Fruit fly (Drosophila melanogaster) whole organism, embryonic: ENCODE results near the gene Unr.

Source experiments
- B-H2 ChIP-seq: fragments of 200-800 bp; sonication (Bioruptor generic); optimal IDR thresholded peaks from 2 replicates; lab custom pipeline; 2018; ENCODE audit warnings: missing biosample characterization, mild to moderate bottlenecking, missing genetic modification characterization
- Bgb ChIP-seq: fragments of 200-800 bp; sonication (Bioruptor generic); IDR thresholded peaks from 2 replicates; pipeline ENCODE4 v1.3.6; 2022; ENCODE audit warnings: missing biosample characterization, missing genetic modification characterization; ENCODE audit not compliant: partially characterized antibody
- CG10431 ChIP-seq: fragments of 200-800 bp; sonication (Bioruptor generic); optimal IDR thresholded peaks from 3 replicates; lab custom pipeline; 2018; ENCODE audit warnings: missing biosample characterization, mild to moderate bottlenecking, missing genetic modification characterization
- CG10565 ChIP-seq: fragments of 200-800 bp; sonication (Bioruptor generic); optimal IDR thresholded peaks from 3 replicates; lab custom pipeline; 2016; ENCODE audit warnings: missing biosample characterization, mild to moderate bottlenecking, missing genetic modification characterization
- CG11085 ChIP-seq: fragments of 200-800 bp; sonication (Bioruptor generic); IDR thresholded peaks from 2 replicates; pipeline ENCODE4 v1.3.6; 2022; ENCODE audit warnings: missing biosample characterization, missing genetic modification characterization
- CG11247 ChIP-seq: fragments of 200-800 bp; sonication (Bioruptor generic); IDR thresholded peaks from 2 replicates; pipeline ENCODE4 v1.3.6; 2022; ENCODE audit warnings: missing biosample characterization, missing genetic modification characterization
- CG12236 ChIP-seq: fragments of 200-800 bp; sonication (Bioruptor generic); optimal IDR thresholded peaks from 2 replicates; lab custom pipeline; 2016; ENCODE audit warnings: missing biosample characterization, missing genetic modification characterization
- CG12391 ChIP-seq: fragments of 200-800 bp; sonication (Bioruptor generic); optimal IDR thresholded peaks from 3 replicates; lab custom pipeline; 2018; ENCODE audit warnings: missing biosample characterization, mild to moderate bottlenecking, missing genetic modification characterization, moderate library complexity
- CG13894 ChIP-seq: fragments of 200-800 bp; sonication (Bioruptor generic); optimal IDR thresholded peaks from 3 replicates; lab custom pipeline; 2018; ENCODE audit warnings: missing biosample characterization, mild to moderate bottlenecking, missing genetic modification characterization, moderate library complexity
- CG14965 ChIP-seq: fragments of 200-800 bp; sonication (Bioruptor generic); optimal IDR thresholded peaks from 2 replicates; lab custom pipeline; 2016; ENCODE audit warnings: missing biosample characterization, missing genetic modification characterization, borderline replicate concordance
- CG16815 ChIP-seq: fragments of 200-800 bp; sonication (Bioruptor generic); optimal IDR thresholded peaks from 3 replicates; lab custom pipeline; 2017; ENCODE audit warnings: missing biosample characterization, mild to moderate bottlenecking, missing genetic modification characterization
- CG17802 ChIP-seq: fragments of 200-800 bp; sonication (Bioruptor generic); optimal IDR thresholded peaks from 2 replicates; lab custom pipeline; 2018; ENCODE audit warnings: missing biosample characterization, mild to moderate bottlenecking, missing genetic modification characterization, moderate library complexity
- CG2202 ChIP-seq: fragments of 200-800 bp; sonication (Bioruptor generic); optimal IDR thresholded peaks from 2 replicates; lab custom pipeline; 2018; ENCODE audit warnings: missing biosample characterization, mild to moderate bottlenecking, missing genetic modification characterization
- CG34224 ChIP-seq: fragments of 200-800 bp; sonication (Bioruptor generic); IDR thresholded peaks from 3 replicates; pipeline ENCODE4 v1.3.6; 2022; ENCODE audit warnings: missing biosample characterization, missing genetic modification characterization; ENCODE audit not compliant: partially characterized antibody
- CG3726 ChIP-seq: fragments of 200-800 bp; sonication (Bioruptor generic); IDR thresholded peaks from 3 replicates; pipeline ENCODE4, ENCODE4 v1.3.6; 2022; ENCODE audit warnings: missing biosample characterization, missing genetic modification characterization
- CG4282 ChIP-seq: fragments of 200-800 bp; sonication (Bioruptor generic); optimal IDR thresholded peaks from 2 replicates; lab custom pipeline; 2016; ENCODE audit warnings: missing biosample characterization, missing genetic modification characterization
- CG5180 ChIP-seq: fragments of 200-800 bp; sonication (Bioruptor generic); optimal IDR thresholded peaks from 3 replicates; lab custom pipeline; 2017; ENCODE audit warnings: missing biosample characterization, missing genetic modification characterization, mild to moderate bottlenecking, moderate library complexity, missing genetic modification reagents
- CG6683 ChIP-seq: fragments of 200-800 bp; sonication (Bioruptor generic); optimal IDR thresholded peaks from 2 replicates; lab custom pipeline; 2017; ENCODE audit warnings: missing biosample characterization, mild to moderate bottlenecking, missing genetic modification characterization, missing genetic modification reagents
- CG8089 ChIP-seq: fragments of 200-800 bp; sonication (Bioruptor generic); optimal IDR thresholded peaks from 3 replicates; lab custom pipeline; 2016; ENCODE audit warnings: missing biosample characterization, missing genetic modification characterization
- CG8388 ChIP-seq: fragments of 200-800 bp; sonication (Bioruptor generic); optimal IDR thresholded peaks from 2 replicates; lab custom pipeline; 2019; ENCODE audit warnings: missing biosample characterization, mild to moderate bottlenecking, missing genetic modification characterization, moderate library complexity
- CG9437 ChIP-seq: fragments of 200-800 bp; sonication (Bioruptor generic); optimal IDR thresholded peaks from 2 replicates; lab custom pipeline; 2018; ENCODE audit warnings: missing biosample characterization, mild to moderate bottlenecking, missing genetic modification characterization
- CTCF ChIP-seq: fragments of 200-800 bp; sonication (Bioruptor generic); optimal IDR thresholded peaks from 2 replicates; lab custom pipeline; 2017; ENCODE audit warnings: missing biosample characterization, mild to moderate bottlenecking, missing genetic modification characterization, moderate library complexity
- Deaf1 ChIP-seq: fragments of 200-800 bp; optimal IDR thresholded peaks from 3 replicates; lab custom pipeline; 2019; ENCODE audit warnings: missing biosample characterization, mild to moderate bottlenecking, missing genetic modification characterization, moderate library complexity
- E2f1 ChIP-seq: fragments of 200-800 bp; sonication (Bioruptor generic); IDR thresholded peaks from 2 replicates; pipeline ENCODE4 v1.3.6; 2022; ENCODE audit warnings: missing biosample characterization, missing genetic modification characterization
- Fer2 ChIP-seq: fragments of 200-800 bp; sonication (Bioruptor generic); optimal IDR thresholded peaks from 2 replicates; lab custom pipeline; 2018; ENCODE audit warnings: missing biosample characterization, mild to moderate bottlenecking, missing genetic modification characterization, moderate library complexity
- HLH4C ChIP-seq: fragments of 200-800 bp; sonication (Bioruptor generic); IDR thresholded peaks from 3 replicates; pipeline ENCODE4 v1.3.6; 2022; ENCODE audit warnings: missing biosample characterization, missing genetic modification characterization; ENCODE audit not compliant: partially characterized antibody
- Kr ChIP-seq: fragments of 200-800 bp; sonication (Bioruptor generic); optimal IDR thresholded peaks from 2 replicates; lab custom pipeline; 2017; ENCODE audit warnings: missing biosample characterization, mild to moderate bottlenecking, missing genetic modification characterization
- Lhr ChIP-seq: fragments of 200-800 bp; sonication (Bioruptor generic); optimal IDR thresholded peaks from 3 replicates; lab custom pipeline; 2017; ENCODE audit warnings: mild to moderate bottlenecking, missing biosample characterization, missing genetic modification reagents, missing genetic modification characterization
- Pdp1 ChIP-seq, 2 experiments: fragments of 200-800 bp; sonication (Bioruptor generic); optimal IDR thresholded peaks; 3 replicates each; lab custom pipeline; 2016; ENCODE audit warnings: missing biosample characterization in 2 of 2, missing genetic modification characterization in 2 of 2, mild to moderate bottlenecking in 1 of 2, moderate library complexity in 1 of 2
- ac ChIP-seq: fragments of 200-800 bp; sonication (Bioruptor generic); optimal IDR thresholded peaks from 3 replicates; lab custom pipeline; 2017; ENCODE audit warnings: missing biosample characterization, mild to moderate bottlenecking, missing genetic modification characterization
- ato ChIP-seq: fragments of 200-800 bp; sonication (Bioruptor generic); IDR thresholded peaks from 2 replicates; pipeline ENCODE4 v1.3.6; 2022; ENCODE audit warnings: missing biosample characterization, missing genetic modification characterization; ENCODE audit not compliant: partially characterized antibody
- caup ChIP-seq: fragments of 200-800 bp; sonication (Bioruptor generic); optimal IDR thresholded peaks from 3 replicates; lab custom pipeline; 2017; ENCODE audit warnings: missing biosample characterization, mild to moderate bottlenecking, missing genetic modification characterization, moderate library complexity; ENCODE audit not compliant: severe bottlenecking
- chm ChIP-seq: fragments of 200-800 bp; sonication (Bioruptor generic); IDR thresholded peaks from 2 replicates; pipeline ENCODE4 v1.3.6; 2022; ENCODE audit warnings: missing biosample characterization, missing genetic modification characterization
- ci ChIP-seq: fragments of 200-800 bp; sonication (Bioruptor generic); IDR thresholded peaks from 3 replicates; pipeline ENCODE4 v1.3.6; 2022; ENCODE audit warnings: missing biosample characterization, missing genetic modification characterization
- dmrt11E ChIP-seq: fragments of 200-800 bp; sonication (Bioruptor generic); optimal IDR thresholded peaks from 3 replicates; lab custom pipeline; 2018; ENCODE audit warnings: missing biosample characterization, mild to moderate bottlenecking, missing genetic modification characterization, moderate library complexity
- fu2 ChIP-seq: fragments of 200-800 bp; sonication (Bioruptor generic); optimal IDR thresholded peaks from 2 replicates; lab custom pipeline; 2016; ENCODE audit warnings: missing biosample characterization, missing genetic modification characterization
- inv ChIP-seq: fragments of 200-800 bp; sonication (Bioruptor generic); IDR thresholded peaks from 2 replicates; pipeline ENCODE4 v1.3.6; 2022; ENCODE audit warnings: missing biosample characterization, missing genetic modification characterization; ENCODE audit not compliant: partially characterized antibody
- ken ChIP-seq: fragments of 200-800 bp; sonication (Bioruptor generic); IDR thresholded peaks from 3 replicates; pipeline ENCODE4 v1.3.6; 2022; ENCODE audit warnings: missing biosample characterization, missing genetic modification characterization
- lilli ChIP-seq: fragments of 200-800 bp; sonication (Bioruptor generic); optimal IDR thresholded peaks from 3 replicates; lab custom pipeline; 2016; ENCODE audit warnings: missing biosample characterization, missing genetic modification characterization
- nmo ChIP-seq: fragments of 200-800 bp; sonication (Bioruptor generic); optimal IDR thresholded peaks from 2 replicates; lab custom pipeline; 2018; ENCODE audit warnings: missing biosample characterization, mild to moderate bottlenecking, missing genetic modification characterization, moderate library complexity
- odd ChIP-seq: fragments of 200-800 bp; sonication (Bioruptor generic); optimal IDR thresholded peaks from 2 replicates; lab custom pipeline; 2017; ENCODE audit warnings: missing biosample characterization, mild to moderate bottlenecking, missing genetic modification characterization
- sug ChIP-seq: fragments of 200-800 bp; optimal IDR thresholded peaks from 2 replicates; lab custom pipeline; 2019; ENCODE audit warnings: missing biosample characterization, mild to moderate bottlenecking, missing genetic modification characterization, moderate library complexity
- wor ChIP-seq: fragments of 200-800 bp; sonication (Bioruptor generic); IDR thresholded peaks from 2 replicates; pipeline ENCODE4 v1.3.6; 2022; ENCODE audit warnings: missing biosample characterization, missing genetic modification characterization
- zen2 ChIP-seq: fragments of 200-800 bp; sonication (Bioruptor generic); IDR thresholded peaks from 3 replicates; pipeline ENCODE4 v1.3.6; 2022; ENCODE audit warnings: missing biosample characterization, missing genetic modification characterization; ENCODE audit not compliant: partially characterized antibody

Unr gene

DNA sequence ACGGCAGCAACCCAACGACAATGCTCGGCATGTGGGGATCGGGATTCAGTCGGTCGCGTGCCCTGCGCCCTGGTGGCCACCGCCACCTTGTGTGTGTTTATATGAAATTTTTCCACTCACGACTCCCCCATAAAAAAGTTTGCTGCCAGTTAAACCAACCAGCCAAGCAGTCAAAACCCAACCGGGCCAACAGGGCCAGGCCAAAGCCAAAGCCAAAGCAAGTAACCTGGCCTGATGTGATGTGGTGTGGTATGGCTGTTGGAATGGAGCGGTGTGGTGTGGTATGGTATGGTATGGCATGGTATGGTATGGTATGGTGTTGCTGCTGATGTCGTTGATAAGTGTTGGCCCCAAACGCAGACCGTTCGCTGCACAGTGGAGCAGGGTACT lies 17.4 kb upstream of the Unr start (continued):
- TF ChIP-seq CG8089 (GFP tag; lab: Kevin White, UChicago) = no peak
- no peak for TF ChIP-seq fu2 (GFP tag; lab: Kevin White, UChicago)
- no peak for TF ChIP-seq Lhr (GFP tag; lab: Kevin White, UChicago)
- TF ChIP-seq Deaf1 = peak; percentile 64
- 0 out of 3 replicates have a peak, but pooled peaks have one; percentile 33 for TF ChIP-seq zen2 (GFP tag; lab: Robert Waterston, UW)
- no peak for TF ChIP-seq Fer2 (tag; lab: Kevin White, UChicago)
- peak; percentile 24; the same call in 1 of the 3 replicates for TF ChIP-seq ci (GFP tag; lab: Robert Waterston, UW)
- peak; percentile 36; the same call in 1 of the 3 replicates for TF ChIP-seq ken (GFP tag; lab: Robert Waterston, UW)
- TF ChIP-seq B-H2 = no peak
- TF ChIP-seq lilli (GFP tag; lab: Kevin White, UChicago) = no peak
- TF ChIP-seq Bgb (GFP tag; lab: Robert Waterston, UW) = 0 out of 2 replicates have a peak, but pooled peaks have one; percentile 35
- TF ChIP-seq CG16815 = no peak
- no peak for TF ChIP-seq ac
- no peak for TF ChIP-seq dmrt11E (tag; lab: Kevin White, UChicago)
- no peak for TF ChIP-seq CG14965 (GFP tag; lab: Kevin White, UChicago)
- no peak for TF ChIP-seq CG4282 (GFP tag; lab: Kevin White, UChicago)
- no peak for TF ChIP-seq CG11085 (GFP tag; lab: Robert Waterston, UW)
- no peak for TF ChIP-seq wor (GFP tag; lab: Robert Waterston, UW)
- TF ChIP-seq HLH4C = no peak
- TF ChIP-seq odd (GFP tag; lab: Kevin White, UChicago) = no peak
- no peak for TF ChIP-seq inv
- no peak for TF ChIP-seq nmo (GFP tag; lab: Kevin White, UChicago)
- no peak for TF ChIP-seq CG6683 (GFP tag; lab: Kevin White, UChicago)
- TF ChIP-seq CG5180 = peak; percentile 98
- TF ChIP-seq CG8388 (GFP tag; lab: Kevin White, UChicago) = no peak
- no peak for TF ChIP-seq CG10565 (GFP tag; lab: Kevin White, UChicago)
- TF ChIP-seq CTCF (GFP tag; lab: Kevin White, UChicago) = no peak
- 0 out of 2 replicates have a peak, but pooled peaks have one; percentile 27 for TF ChIP-seq ato (GFP tag; lab: Robert Waterston, UW)
- TF ChIP-seq chm (GFP tag; lab: Robert Waterston, UW) = peak; percentile 59; the same call in 1 of the 2 replicates
- TF ChIP-seq CG10431 (GFP tag; lab: Kevin White, UChicago) = no peak
- peak; percentile 46 for TF ChIP-seq CG17802 (tag; lab: Kevin White, UChicago)
- TF ChIP-seq CG2202 (tag; lab: Kevin White, UChicago) = no peak
- no peak for TF ChIP-seq CG9437
- no peak for TF ChIP-seq Kr (GFP tag; lab: Kevin White, UChicago)
- no peak for TF ChIP-seq CG3726
- TF ChIP-seq CG12391 = no peak
- peak; percentile 65 for TF ChIP-seq CG13894 (tag; lab: Kevin White, UChicago)
- 0 out of 3 replicates have a peak, but pooled peaks have one; percentile 16 for TF ChIP-seq CG34224
- no peak for TF ChIP-seq CG12236 (GFP tag; lab: Kevin White, UChicago)
- 0 out of 2 replicates have a peak, but pooled peaks have one; percentile 10 for TF ChIP-seq E2f1 (GFP tag; lab: Robert Waterston, UW)
- peak; percentile 23 for TF ChIP-seq sug (tag; lab: Kevin White, UChicago)
- 0 out of 2 replicates have a peak, but pooled peaks have one; percentile 7 for TF ChIP-seq CG11247 (GFP tag; lab: Robert Waterston, UW)
- TF ChIP-seq caup (GFP tag; lab: Kevin White, UChicago) = no peak
- no peak for TF ChIP-seq Pdp1 (GFP tag; optimal IDR thresholded peaks at IDR 0.05; lab: Kevin White, UChicago)
